Worm (Caenorhabditis elegans) whole organism, L4/young adult: ENCODE data around the gene Y51B9A.5.

ENCODE experiments used
- W03F9.2 ChIP-seq: fragments of 150-350 bp; optimal IDR thresholded peaks from 2 replicates; lab custom pipeline; 2014; ENCODE audit warnings: missing biosample characterization, missing genetic modification characterization
- dao-5 ChIP-seq: sonication (generic microtip); optimal IDR thresholded peaks from 2 replicates; lab custom pipeline; 2016; ENCODE audit warnings: missing genotype, missing genetic modification characterization, moderate library complexity, missing compliant biosample characterization
- him-1 ChIP-seq: sonication (generic microtip); optimal IDR thresholded peaks from 2 replicates; lab custom pipeline; 2016; ENCODE audit warnings: missing genotype, missing genetic modification reagents, missing genetic modification characterization, missing compliant biosample characterization

The Y51B9A.5 gene

DNA sequence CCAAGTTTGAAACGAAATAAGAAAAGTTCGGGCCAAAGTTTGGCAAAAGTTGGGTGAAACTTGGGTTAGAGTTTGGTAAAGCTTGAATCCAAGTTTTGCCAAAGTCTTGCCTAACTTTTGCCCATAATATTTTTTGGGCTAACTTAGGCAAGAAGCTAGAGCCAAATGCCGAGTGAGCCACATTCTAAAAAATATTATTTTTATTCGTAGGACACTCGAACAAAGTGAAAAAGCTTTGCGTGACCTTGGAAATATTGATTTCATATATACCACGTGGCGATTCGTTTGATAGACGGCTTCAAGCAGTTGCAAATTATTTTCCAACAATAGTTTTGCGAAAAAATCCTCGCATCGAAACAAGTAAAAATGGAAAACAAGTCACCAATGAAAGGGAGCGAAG is at the start of gene Y51B9A.5:
Gene Y51B9A.5 (plus strand): TSS at position 301 of the 400 bp plus-strand sequence.
- TF ChIP-seq dao-5 (tag; lab: Kevin White, UChicago) (no peak), him-1 (no peak), W03F9.2 (tag; lab: Kevin White, UChicago) (no peak)

DNA sequence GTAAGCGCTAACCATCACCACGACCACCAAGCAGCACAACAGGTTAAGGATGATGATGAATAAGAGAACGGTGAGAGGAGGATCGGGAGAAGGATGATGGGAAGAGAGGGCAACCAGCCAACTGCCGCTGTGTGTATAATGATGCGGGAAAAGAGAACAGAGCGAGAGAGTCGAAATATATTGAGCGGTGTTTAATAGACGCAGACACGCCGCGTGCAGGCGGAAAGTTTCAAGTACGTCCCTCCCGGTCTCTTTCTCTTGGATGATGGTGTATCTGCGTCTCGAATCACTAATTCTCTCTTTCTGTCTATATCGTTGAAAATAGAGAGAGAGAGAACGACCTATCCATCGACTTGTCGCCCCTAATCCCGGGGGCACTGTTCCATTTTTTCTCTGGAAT is 47.2 kb upstream of the Y51B9A.5 start:
- TF ChIP-seq W03F9.2 (tag; lab: Kevin White, UChicago): no peak
- no peak for TF ChIP-seq him-1
- no peak for TF ChIP-seq dao-5 (tag; lab: Kevin White, UChicago)

DNA sequence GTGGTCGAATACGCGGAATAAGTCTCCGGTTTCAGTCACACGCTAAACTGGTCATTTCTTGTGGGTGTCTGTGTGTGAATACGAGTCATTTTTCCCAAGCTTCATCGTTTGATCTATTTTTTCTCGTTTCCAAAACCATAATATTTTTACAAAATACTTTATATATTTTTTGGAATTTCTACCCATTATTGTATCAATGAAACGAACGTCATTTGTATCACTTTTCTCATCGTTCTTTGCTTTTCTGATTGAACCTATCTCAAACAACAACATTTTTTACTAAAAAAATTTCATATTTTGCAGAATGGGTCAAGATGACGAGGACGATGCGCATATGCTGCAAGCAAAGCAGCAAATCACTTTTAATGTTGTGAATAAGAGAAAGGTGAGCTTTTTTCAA is 45.7 kb upstream of the Y51B9A.5 start, which contains the start of gene mel-11:
Gene mel-11 (plus strand): TSS at position 301 of the 400 bp plus-strand sequence.
- TF ChIP-seq W03F9.2 (tag; lab: Kevin White, UChicago): no peak
- no peak for TF ChIP-seq dao-5 (tag; lab: Kevin White, UChicago)
- no peak for TF ChIP-seq him-1

DNA sequence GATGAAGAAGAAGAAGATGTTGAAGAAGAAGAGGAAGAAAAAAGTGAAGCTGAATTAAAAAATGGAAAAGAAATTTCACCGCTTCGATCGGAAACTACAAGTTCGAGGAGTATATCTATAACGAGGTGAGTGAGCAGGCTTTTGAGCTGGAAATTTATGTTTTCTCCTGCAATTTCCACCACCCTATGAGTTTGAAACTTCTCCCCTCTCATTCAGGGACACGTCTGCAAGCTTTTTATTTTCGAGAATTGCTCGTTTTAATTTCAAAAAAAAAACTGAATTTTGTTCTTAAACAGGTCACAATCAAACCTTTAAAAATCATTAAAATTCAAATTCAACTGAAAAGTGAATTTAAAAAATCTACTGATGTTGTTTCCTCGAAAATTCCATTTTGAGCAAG is 41.7 kb upstream of the Y51B9A.5 start:
- TF ChIP-seq W03F9.2 (tag; lab: Kevin White, UChicago): no peak
- no peak for TF ChIP-seq dao-5 (tag; lab: Kevin White, UChicago)
- TF ChIP-seq him-1: no peak

DNA sequence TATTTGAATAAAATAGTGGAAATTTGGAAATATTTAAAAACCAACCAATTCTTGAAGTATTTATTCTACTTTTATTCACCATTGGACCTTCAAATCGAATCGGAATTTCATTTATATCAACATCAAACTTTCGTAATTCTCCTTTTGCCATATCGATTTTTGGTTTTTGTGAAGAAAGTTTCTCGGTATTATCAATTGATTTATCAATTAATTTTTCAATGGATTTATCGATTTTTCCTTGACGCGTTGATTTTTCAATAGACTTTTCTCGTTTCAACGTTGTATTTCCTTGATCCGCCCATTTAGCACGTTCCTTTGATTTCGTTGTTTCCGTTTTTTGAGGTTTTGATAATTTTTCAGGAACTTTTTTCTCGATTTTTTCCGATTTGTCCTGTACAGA is 34.6 kb upstream of the Y51B9A.5 start:
- no peak for TF ChIP-seq him-1
- TF ChIP-seq dao-5 (tag; lab: Kevin White, UChicago): no peak
- no peak for TF ChIP-seq W03F9.2 (tag; lab: Kevin White, UChicago)

DNA sequence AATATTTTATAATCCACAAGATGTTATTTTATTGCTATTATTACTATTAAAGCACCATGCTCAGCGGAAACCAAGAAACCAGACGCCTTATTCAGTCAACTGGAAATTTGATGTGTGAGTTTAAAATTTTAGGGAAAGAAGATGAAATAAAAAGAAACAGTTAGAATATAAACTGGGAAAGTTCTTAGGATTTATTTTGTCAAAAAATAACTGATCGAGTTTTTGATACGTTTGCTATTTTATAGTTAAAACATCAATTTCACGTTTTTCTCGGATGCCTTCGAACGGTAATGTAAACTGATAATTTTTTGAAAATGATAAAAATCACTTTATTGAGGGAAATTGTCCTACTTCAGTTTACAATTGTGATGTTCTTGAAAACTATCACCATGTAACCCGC is 31.6 kb upstream of the Y51B9A.5 start, which contains the start of gene C06C3.3:
Gene C06C3.3 (minus strand): TSS at position 101 of the 400 bp plus-strand sequence.
- TF ChIP-seq W03F9.2 (tag; lab: Kevin White, UChicago) (no peak), him-1 (no peak), dao-5 (tag; lab: Kevin White, UChicago) (no peak)

DNA sequence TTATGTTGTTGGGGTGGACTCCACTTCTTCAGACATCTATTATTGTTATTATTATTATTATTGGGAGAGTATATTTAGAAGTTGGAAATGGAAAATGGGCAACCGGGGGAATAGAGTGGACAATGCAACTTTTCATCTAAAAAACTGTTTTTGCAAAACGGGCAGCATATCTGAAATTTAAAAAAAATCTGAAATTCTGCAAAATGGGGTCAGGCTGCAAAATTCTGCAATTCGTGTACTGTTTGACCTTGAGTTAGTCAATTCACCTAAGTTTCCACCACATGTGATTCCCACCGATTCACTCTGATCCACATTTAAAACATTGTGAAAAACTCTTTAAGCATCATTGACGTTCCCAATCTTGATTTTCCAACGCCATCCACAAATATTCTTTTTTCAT is 31.0 kb upstream of the Y51B9A.5 start, which contains the start of gene C06C3.4:
Gene C06C3.4 (plus strand): TSS at position 301 of the 400 bp plus-strand sequence.
- TF ChIP-seq W03F9.2 (tag; lab: Kevin White, UChicago) (no peak), him-1 (no peak), dao-5 (tag; lab: Kevin White, UChicago) (no peak)

DNA sequence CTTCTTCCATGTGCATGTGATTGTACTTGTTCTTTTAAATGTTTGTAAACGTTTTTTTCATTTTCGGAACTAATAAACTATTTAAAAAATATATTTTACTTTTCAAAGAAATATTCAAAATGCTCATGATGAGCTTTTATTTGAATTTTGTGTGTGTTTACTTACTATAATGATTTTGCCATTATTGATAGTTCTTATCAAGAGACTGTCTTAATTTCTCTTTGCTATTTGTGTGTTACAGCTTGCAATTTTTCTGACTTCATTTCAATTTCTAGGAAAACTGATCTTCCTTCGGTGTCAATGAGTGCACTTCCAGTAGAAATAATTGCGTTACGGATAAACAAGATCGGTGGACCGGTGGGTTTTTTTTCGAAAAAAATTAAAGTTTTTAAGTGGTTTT is 29.1 kb upstream of the Y51B9A.5 start, which contains the start of gene C06C3.12:
Gene C06C3.12 (plus strand): TSS at position 301 of the 400 bp plus-strand sequence.
- TF ChIP-seq him-1 (no peak), dao-5 (tag; lab: Kevin White, UChicago) (no peak), W03F9.2 (tag; lab: Kevin White, UChicago) (no peak)

DNA sequence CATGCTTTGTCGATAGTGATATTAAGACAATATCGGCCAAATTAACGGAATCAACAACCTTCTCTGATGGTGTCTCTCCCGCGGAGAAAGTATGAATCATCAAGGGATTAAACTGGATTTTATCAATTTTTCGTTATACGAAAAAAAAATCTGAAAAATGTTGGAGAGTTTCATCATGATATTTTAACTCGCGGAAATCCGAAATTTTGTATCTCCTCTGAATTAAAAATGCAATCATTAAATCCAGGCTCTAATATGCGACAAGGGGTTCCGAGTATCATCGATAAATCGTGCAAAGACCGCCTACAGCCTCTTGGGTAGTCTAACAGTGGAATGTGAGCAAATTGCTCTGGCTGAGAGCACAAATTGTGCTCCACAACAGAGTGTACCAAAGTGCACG is 26.8 kb upstream of the Y51B9A.5 start, which contains the start of gene C06C3.10:
Gene C06C3.10 (minus strand): TSS at position 101 of the 400 bp plus-strand sequence.
- no peak for TF ChIP-seq him-1
- no peak for TF ChIP-seq W03F9.2 (tag; lab: Kevin White, UChicago)
- no peak for TF ChIP-seq dao-5 (tag; lab: Kevin White, UChicago)

DNA sequence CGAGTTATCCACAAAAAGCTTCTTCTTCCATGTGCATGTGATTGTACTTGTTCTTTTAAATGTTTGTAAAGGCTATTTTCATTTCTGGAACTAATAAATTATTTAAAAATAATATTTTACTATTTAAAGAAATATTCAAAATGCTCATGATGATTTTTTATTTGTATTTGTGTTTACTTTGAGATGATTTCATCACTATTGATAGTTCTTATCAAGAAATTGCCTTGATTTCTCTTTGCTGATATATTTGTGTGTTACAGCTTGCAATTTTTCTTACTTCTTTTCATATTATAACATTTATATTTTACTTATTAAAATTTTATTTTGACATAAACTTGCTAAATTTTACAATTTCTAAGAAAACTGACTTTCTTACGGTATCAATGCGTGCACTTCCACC is 25.8 kb upstream of the Y51B9A.5 start:
- TF ChIP-seq dao-5 (tag; lab: Kevin White, UChicago) (no peak), W03F9.2 (tag; lab: Kevin White, UChicago) (no peak), him-1 (no peak)

DNA sequence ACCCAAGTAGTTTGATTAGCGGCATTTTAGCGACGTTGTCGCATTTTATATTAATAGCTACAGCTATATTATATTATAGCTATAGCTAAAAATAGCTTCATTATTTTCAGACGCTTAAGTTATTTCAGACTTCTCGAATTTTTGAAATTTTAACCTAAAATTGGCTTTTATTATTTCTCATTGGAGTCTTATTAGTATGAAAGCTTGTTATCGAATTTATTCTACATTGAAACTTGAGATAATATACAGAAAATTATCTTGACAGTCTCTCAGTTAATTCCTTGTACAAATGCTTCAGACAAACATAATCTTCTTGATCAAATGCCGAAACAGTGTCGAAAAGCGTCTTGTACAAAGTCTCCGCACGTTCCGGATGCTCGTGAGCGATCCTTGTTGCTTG is 24.1 kb upstream of the Y51B9A.5 start, which contains the start of gene srh-48:
Gene srh-48 (plus strand): TSS at position 301 of the 400 bp plus-strand sequence.
- TF ChIP-seq dao-5 (tag; lab: Kevin White, UChicago) (no peak), him-1 (no peak), W03F9.2 (tag; lab: Kevin White, UChicago) (no peak)

DNA sequence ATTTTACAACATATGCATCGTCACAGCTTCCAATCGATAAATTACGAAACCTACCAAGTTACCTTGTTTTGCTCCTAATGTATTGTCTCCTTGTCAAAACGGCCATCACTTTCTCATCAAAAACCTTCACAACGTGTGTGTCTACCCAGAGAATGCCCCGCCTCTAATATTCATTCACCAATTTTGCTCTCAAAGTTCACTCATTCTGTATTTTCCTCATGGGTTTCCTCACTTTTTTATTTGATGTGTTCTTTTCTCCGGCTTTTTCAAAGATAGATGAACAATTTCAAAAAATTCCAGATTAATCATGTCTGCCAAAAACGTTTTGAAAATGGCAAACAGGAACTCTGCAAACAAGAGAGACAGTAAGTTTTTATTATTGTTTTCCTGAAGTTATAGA is 18.7 kb upstream of the Y51B9A.5 start, which contains the start of gene C06C3.7:
Gene C06C3.7 (plus strand): TSS at position 301 of the 400 bp plus-strand sequence.
- TF ChIP-seq dao-5 (tag; lab: Kevin White, UChicago) (no peak), him-1 (no peak), W03F9.2 (tag; lab: Kevin White, UChicago) (no peak)

DNA sequence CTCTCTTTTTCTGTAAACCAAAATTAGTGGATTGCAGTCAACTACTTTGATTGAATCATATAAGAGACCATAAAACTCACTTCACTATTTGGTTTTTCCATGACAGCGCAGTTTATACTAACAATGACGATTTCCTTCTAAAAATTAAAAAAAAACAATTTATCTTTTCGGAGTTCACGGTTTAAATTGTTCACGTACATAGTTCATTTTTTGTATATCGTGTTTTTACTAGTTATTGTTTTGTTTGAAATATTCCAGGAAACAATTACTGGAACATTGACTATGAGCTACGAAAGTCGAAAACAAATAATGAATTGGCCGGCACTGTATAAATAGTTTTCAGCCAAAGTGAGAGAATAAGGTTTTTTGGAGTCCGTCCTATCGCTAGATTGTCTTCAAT is 11.2 kb upstream of the Y51B9A.5 start, which contains the start of gene lido-17:
Gene lido-17 (minus strand): TSS at position 101 of the 400 bp plus-strand sequence.
- TF ChIP-seq W03F9.2 (tag; lab: Kevin White, UChicago) (no peak), dao-5 (tag; lab: Kevin White, UChicago) (no peak), him-1 (no peak)

DNA sequence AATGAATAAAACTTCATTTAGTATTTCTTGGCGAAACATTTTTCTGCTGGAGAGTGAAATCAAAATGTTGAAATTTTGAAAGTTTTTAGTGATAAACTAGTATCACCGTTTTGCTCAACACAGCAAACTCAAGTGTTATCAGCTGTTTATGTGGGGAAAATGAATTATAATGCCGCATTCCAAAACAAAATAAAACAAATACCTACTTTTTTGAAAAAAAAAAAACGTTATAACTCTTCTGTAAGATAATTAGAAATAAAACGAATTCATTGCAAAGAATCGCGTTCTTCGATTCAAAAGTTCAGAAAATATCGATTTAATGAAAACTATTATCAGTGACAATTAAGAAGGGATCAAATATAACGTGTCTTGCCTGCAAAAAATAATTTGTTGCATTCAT is 6.5 kb upstream of the Y51B9A.5 start, which contains the start of gene Y51B9A.9:
Gene Y51B9A.9 (minus strand): TSS at position 101 of the 400 bp plus-strand sequence.
- TF ChIP-seq dao-5 (tag; lab: Kevin White, UChicago) (no peak), him-1 (no peak), W03F9.2 (tag; lab: Kevin White, UChicago) (no peak)
